Worm (Caenorhabditis elegans) whole organism, dauer: ENCODE data around the gene mbr-1.

Experiments used
- unc-62 ChIP-seq: sonication (generic microtip); optimal IDR thresholded peaks from 2 replicates; lab custom pipeline; 2017; ENCODE audit warnings: missing biosample characterization, missing genetic modification reagents, missing genetic modification characterization

mbr-1 gene

ce11 chrX:10678081-10678736, 43.6 kb downstream of the mbr-1 start:
- no peak for TF ChIP-seq unc-62

ce11 chrX:10677552-10677951, 44.3 kb downstream of the mbr-1 start:
- TF ChIP-seq unc-62, result no peak

ce11 chrX:10677009-10677408, 44.8 kb downstream of the mbr-1 start, which contains the start of gene F13E6.1:
F13E6.1 (minus strand) TSS chrX:10677109.
- no peak for TF ChIP-seq unc-62

- no peak for TF ChIP-seq unc-62
Observed at ce11 chrX:10675952-10676351, 45.9 kb downstream of the mbr-1 start.

ce11 chrX:10675376-10675775, 46.5 kb downstream of the mbr-1 start:
- no peak for TF ChIP-seq unc-62

ce11 chrX:10674199-10674598, 47.7 kb downstream of the mbr-1 start, which contains the start of gene F13E6.2:
F13E6.2 (minus strand) TSS chrX:10674299.
- TF ChIP-seq unc-62, result no peak

ce11 chrX:10670198-10670597, 51.7 kb downstream of the mbr-1 start:
- TF ChIP-seq unc-62, result no peak
